Fruit fly (Drosophila melanogaster): ENCODE measurements around the gene CG43254.

CG43254 gene

dm6 chr3R:7719990-7720389, 19.4 kb downstream of the CG43254 start:
- no peak for TF ChIP-seq Dll (optimal IDR thresholded peaks at IDR 0.05)
- no peak for TF ChIP-seq EcR (GFP tag; optimal IDR thresholded peaks at IDR 0.05)
- TF ChIP-seq pan (optimal IDR thresholded peaks at IDR 0.05): no peak
- no peak for TF ChIP-seq usp (GFP tag; optimal IDR thresholded peaks at IDR 0.05)
- no peak for TF ChIP-seq psq (optimal IDR thresholded peaks at IDR 0.05)
- no peak for TF ChIP-seq CG8478 (optimal IDR thresholded peaks at IDR 0.05)

Measured in whole organism.